Fruit fly (Drosophila melanogaster) whole organism, prepupa: Measurements from ENCODE around the gene Spg7.

ENCODE experiments used
- Blimp-1 ChIP-seq: fragments of 200-800 bp; sonication (Bioruptor generic); optimal IDR thresholded peaks from 3 replicates; lab custom pipeline; 2017; ENCODE audit warnings: missing biosample characterization, missing genetic modification characterization, mild to moderate bottlenecking, moderate library complexity, missing genetic modification reagents
- CG10669 ChIP-seq: fragments of 200-800 bp; sonication (Bioruptor generic); optimal IDR thresholded peaks from 3 replicates; lab custom pipeline; 2018; ENCODE audit warnings: missing biosample characterization, mild to moderate bottlenecking, missing genetic modification characterization, moderate library complexity
- CG11294 ChIP-seq: fragments of 200-800 bp; sonication (Bioruptor generic); IDR thresholded peaks from 2 replicates; pipeline ENCODE4 v1.3.6; 2022; ENCODE audit warnings: missing biosample characterization, missing genetic modification characterization
- CG11762 ChIP-seq: fragments of 200-800 bp; sonication (Bioruptor generic); optimal IDR thresholded peaks from 3 replicates; lab custom pipeline; 2016; ENCODE audit warnings: missing biosample characterization, missing genetic modification characterization; ENCODE audit not compliant: insufficient read depth
- CG11902 ChIP-seq: fragments of 200-800 bp; sonication (Bioruptor generic); optimal IDR thresholded peaks from 3 replicates; lab custom pipeline; 2016; ENCODE audit warnings: missing biosample characterization, missing genetic modification characterization
- CG15336 ChIP-seq: fragments of 200-800 bp; sonication (Bioruptor generic); IDR thresholded peaks from 2 replicates; pipeline ENCODE4 v1.3.6; 2022; ENCODE audit warnings: missing biosample characterization, missing genetic modification characterization
- CG3032 ChIP-seq: fragments of 200-800 bp; optimal IDR thresholded peaks from 2 replicates; lab custom pipeline; 2019; ENCODE audit warnings: missing biosample characterization, mild to moderate bottlenecking, missing genetic modification characterization, moderate library complexity
- CG31627 ChIP-seq: fragments of 200-800 bp; sonication (Bioruptor generic); optimal IDR thresholded peaks from 3 replicates; lab custom pipeline; 2016; ENCODE audit warnings: missing biosample characterization, missing genetic modification characterization
- CG32006 ChIP-seq: fragments of 200-800 bp; sonication (Bioruptor generic); optimal IDR thresholded peaks from 3 replicates; lab custom pipeline; 2017; ENCODE audit warnings: missing biosample characterization, mild to moderate bottlenecking, missing genetic modification characterization
- CG34406 ChIP-seq: fragments of 200-800 bp; sonication (Bioruptor generic); optimal IDR thresholded peaks from 3 replicates; lab custom pipeline; 2016; ENCODE audit warnings: missing biosample characterization, missing genetic modification characterization
- CG3919 ChIP-seq: fragments of 200-800 bp; sonication (Bioruptor generic); optimal IDR thresholded peaks from 3 replicates; lab custom pipeline; 2016; ENCODE audit warnings: missing biosample characterization, missing genetic modification characterization
- CG4318 ChIP-seq: fragments of 200-800 bp; sonication (Bioruptor generic); optimal IDR thresholded peaks from 3 replicates; lab custom pipeline; 2017; ENCODE audit warnings: missing biosample characterization, mild to moderate bottlenecking, missing genetic modification characterization
- CG6163 ChIP-seq: fragments of 200-800 bp; sonication (Bioruptor generic); IDR thresholded peaks from 3 replicates; pipeline ENCODE4 v1.3.6; 2022; ENCODE audit warnings: missing biosample characterization, missing genetic modification characterization
- CG6276 ChIP-seq: fragments of 200-800 bp; sonication (Bioruptor generic); optimal IDR thresholded peaks from 2 replicates; lab custom pipeline; 2017; ENCODE audit warnings: missing biosample characterization, mild to moderate bottlenecking, missing genetic modification characterization
- CG6792 ChIP-seq: fragments of 200-800 bp; sonication (Bioruptor generic); optimal IDR thresholded peaks from 3 replicates; lab custom pipeline; 2016; ENCODE audit warnings: missing biosample characterization, missing genetic modification characterization
- CG6808 ChIP-seq: fragments of 200-800 bp; sonication (Bioruptor generic); optimal IDR thresholded peaks from 3 replicates; lab custom pipeline; 2017; ENCODE audit warnings: missing biosample characterization, missing genetic modification characterization, mild to moderate bottlenecking, moderate library complexity, missing genetic modification reagents
- CG6854 ChIP-seq: fragments of 200-800 bp; sonication (Bioruptor generic); optimal IDR thresholded peaks from 2 replicates; lab custom pipeline; 2017; ENCODE audit warnings: missing biosample characterization, mild to moderate bottlenecking, missing genetic modification characterization
- CG7368 ChIP-seq: fragments of 200-800 bp; sonication (Bioruptor generic); optimal IDR thresholded peaks from 3 replicates; lab custom pipeline; 2016; ENCODE audit warnings: missing biosample characterization, missing genetic modification characterization
- CG8119 ChIP-seq: fragments of 200-800 bp; sonication (Bioruptor generic); IDR thresholded peaks from 3 replicates; pipeline ENCODE4 v1.3.6; 2022; ENCODE audit warnings: missing biosample characterization, missing genetic modification characterization
- CG8319 ChIP-seq: fragments of 200-800 bp; sonication (Bioruptor generic); optimal IDR thresholded peaks from 3 replicates; lab custom pipeline; 2016; ENCODE audit warnings: missing biosample characterization, missing genetic modification characterization
- CG8632 ChIP-seq: fragments of 200-800 bp; sonication (Bioruptor generic); optimal IDR thresholded peaks from 3 replicates; lab custom pipeline; 2016; ENCODE audit warnings: missing biosample characterization, missing genetic modification characterization
- CG9139 ChIP-seq: fragments of 200-800 bp; sonication (Bioruptor generic); optimal IDR thresholded peaks from 3 replicates; lab custom pipeline; 2017; ENCODE audit warnings: missing biosample characterization, mild to moderate bottlenecking, missing genetic modification characterization
- Eip75B ChIP-seq: fragments of 200-800 bp; sonication (Bioruptor generic); optimal IDR thresholded peaks from 3 replicates; lab custom pipeline; 2016; ENCODE audit warnings: missing biosample characterization, missing genetic modification characterization
- Eip93F ChIP-seq: fragments of 200-800 bp; sonication (Bioruptor generic); optimal IDR thresholded peaks from 2 replicates; lab custom pipeline; 2016; ENCODE audit warnings: missing biosample characterization, mild to moderate bottlenecking, missing genetic modification characterization
- Ets21C ChIP-seq: fragments of 200-800 bp; sonication (Bioruptor generic); optimal IDR thresholded peaks from 3 replicates; lab custom pipeline; 2016; ENCODE audit warnings: missing biosample characterization, missing genetic modification characterization
- Gug ChIP-seq: fragments of 200-800 bp; sonication (Bioruptor generic); IDR thresholded peaks from 2 replicates; pipeline ENCODE4 v1.3.6; 2022; ENCODE audit warnings: missing biosample characterization, missing genetic modification characterization
- Hr38 ChIP-seq: sonication (Bioruptor generic); optimal IDR thresholded peaks from 2 replicates; lab custom pipeline; 2016; ENCODE audit warnings: missing biosample characterization, missing genetic modification characterization
- Hr39 ChIP-seq: fragments of 200-800 bp; sonication (Bioruptor generic); optimal IDR thresholded peaks from 2 replicates; lab custom pipeline; 2016; ENCODE audit warnings: missing biosample characterization, missing genetic modification characterization
- Hr4 ChIP-seq: fragments of 200-800 bp; sonication (Bioruptor generic); optimal IDR thresholded peaks from 3 replicates; lab custom pipeline; 2016; ENCODE audit warnings: missing biosample characterization, missing genetic modification characterization
- Met ChIP-seq: fragments of 200-800 bp; sonication (Bioruptor generic); optimal IDR thresholded peaks from 3 replicates; lab custom pipeline; 2016; ENCODE audit warnings: missing biosample characterization, missing genetic modification characterization
- OdsH ChIP-seq: fragments of 200-800 bp; sonication (Bioruptor generic); optimal IDR thresholded peaks from 3 replicates; lab custom pipeline; 2016; ENCODE audit warnings: missing biosample characterization, missing genetic modification characterization
- Smox ChIP-seq: fragments of 200-800 bp; sonication (Bioruptor generic); optimal IDR thresholded peaks from 3 replicates; lab custom pipeline; 2016; ENCODE audit warnings: missing biosample characterization, missing genetic modification characterization
- Sox102F ChIP-seq: fragments of 200-800 bp; sonication (Bioruptor generic); optimal IDR thresholded peaks from 2 replicates; lab custom pipeline; 2016; ENCODE audit warnings: missing biosample characterization, mild to moderate bottlenecking, missing genetic modification characterization
- Sox15 ChIP-seq: fragments of 200-800 bp; sonication (Bioruptor generic); optimal IDR thresholded peaks from 3 replicates; lab custom pipeline; 2016; ENCODE audit warnings: missing biosample characterization, missing genetic modification characterization
- achi ChIP-seq: fragments of 200-800 bp; sonication (Bioruptor generic); optimal IDR thresholded peaks from 3 replicates; lab custom pipeline; 2016; ENCODE audit warnings: missing biosample characterization, missing genetic modification characterization
- cyc ChIP-seq: fragments of 200-800 bp; sonication (Bioruptor generic); optimal IDR thresholded peaks from 3 replicates; lab custom pipeline; 2016; ENCODE audit warnings: missing biosample characterization, missing genetic modification characterization
- dac ChIP-seq: fragments of 200-800 bp; sonication (Bioruptor generic); optimal IDR thresholded peaks from 2 replicates; lab custom pipeline; 2017; ENCODE audit warnings: missing biosample characterization, mild to moderate bottlenecking, missing genetic modification characterization
- dsx ChIP-seq: fragments of 200-800 bp; optimal IDR thresholded peaks from 3 replicates; lab custom pipeline; 2019; ENCODE audit warnings: missing biosample characterization, mild to moderate bottlenecking, missing genetic modification characterization, moderate library complexity; ENCODE audit not compliant: poor library complexity, severe bottlenecking
- eg ChIP-seq: fragments of 200-800 bp; sonication (Bioruptor generic); IDR thresholded peaks from 3 replicates; pipeline ENCODE4 v1.3.6; 2022; ENCODE audit warnings: missing biosample characterization, missing genetic modification characterization
- esn ChIP-seq: fragments of 200-800 bp; sonication (Bioruptor generic); optimal IDR thresholded peaks from 2 replicates; lab custom pipeline; 2016; ENCODE audit warnings: missing biosample characterization, mild to moderate bottlenecking, missing genetic modification characterization, moderate library complexity
- fd59A ChIP-seq: fragments of 200-800 bp; sonication (Bioruptor generic); optimal IDR thresholded peaks from 2 replicates; lab custom pipeline; 2017; ENCODE audit warnings: missing biosample characterization, mild to moderate bottlenecking, missing genetic modification characterization, missing genetic modification reagents
- fd85E ChIP-seq: fragments of 200-800 bp; sonication (Bioruptor generic); optimal IDR thresholded peaks from 3 replicates; lab custom pipeline; 2016; ENCODE audit warnings: missing biosample characterization, missing genetic modification characterization
- lz ChIP-seq: fragments of 200-800 bp; sonication (Bioruptor generic); optimal IDR thresholded peaks from 3 replicates; lab custom pipeline; 2016; ENCODE audit warnings: missing biosample characterization, missing genetic modification characterization
- net ChIP-seq: fragments of 200-800 bp; sonication (Bioruptor generic); optimal IDR thresholded peaks from 3 replicates; lab custom pipeline; 2016; ENCODE audit warnings: missing biosample characterization, missing genetic modification characterization
- pdm3 ChIP-seq: fragments of 200-800 bp; sonication (Bioruptor generic); optimal IDR thresholded peaks from 3 replicates; lab custom pipeline; 2016; ENCODE audit warnings: missing biosample characterization, missing genetic modification characterization
- salr ChIP-seq, 2 experiments: fragments of 200-800 bp; sonication (Bioruptor generic); optimal IDR thresholded peaks; 3 replicates each; lab custom pipeline; 2016 to 2018; ENCODE audit warnings: missing biosample characterization in 2 of 2, missing genetic modification characterization in 2 of 2, mild to moderate bottlenecking in 1 of 2
- spab ChIP-seq: fragments of 200-800 bp; sonication (Bioruptor generic); optimal IDR thresholded peaks from 2 replicates; lab custom pipeline; 2017; ENCODE audit warnings: missing biosample characterization, mild to moderate bottlenecking, missing genetic modification characterization, missing genetic modification reagents
- ss ChIP-seq, 2 experiments: fragments of 200-800 bp; sonication (Bioruptor generic); optimal IDR thresholded peaks; 2 replicates in 1 of 2; 3 replicates in 1 of 2; lab custom pipeline; 2017 to 2018; ENCODE audit warnings: mild to moderate bottlenecking in 2 of 2, missing biosample characterization in 2 of 2, missing genetic modification characterization in 2 of 2, moderate library complexity in 1 of 2
- svp ChIP-seq: fragments of 200-800 bp; sonication (Bioruptor generic); peaks from one replicate; lab custom pipeline; 2016; ENCODE audit warnings: missing biosample characterization, missing genetic modification characterization
- topi ChIP-seq: fragments of 200-800 bp; sonication (Bioruptor generic); optimal IDR thresholded peaks from 3 replicates; lab custom pipeline; 2016; ENCODE audit warnings: missing biosample characterization, missing genetic modification characterization
- vri ChIP-seq: fragments of 200-800 bp; sonication (Bioruptor generic); optimal IDR thresholded peaks from 3 replicates; lab custom pipeline; 2016; ENCODE audit warnings: missing biosample characterization, mild to moderate bottlenecking, missing genetic modification characterization

Spg7 gene

dm6 chrX:2647950-2648613 lies 49.9 kb downstream of the Spg7 start:
- peak; percentile 26 for TF ChIP-seq Eip75B (GFP tag; lab: Kevin White, UChicago)
- TF ChIP-seq Smox (GFP tag; lab: Kevin White, UChicago), result peak; percentile 57
- no peak for TF ChIP-seq CG11762
- TF ChIP-seq CG8319 (GFP tag; lab: Kevin White, UChicago), result peak; percentile 34
- no peak for TF ChIP-seq CG4318
- TF ChIP-seq CG6792 (GFP tag; lab: Kevin White, UChicago), result peak; percentile 16
- no peak for TF ChIP-seq dsx (GFP tag; lab: Kevin White, UChicago)
- TF ChIP-seq lz (GFP tag; lab: Kevin White, UChicago), result peak; percentile 66
- TF ChIP-seq CG6163, result peak; percentile 15
- peak; percentile 0 for TF ChIP-seq CG6854 (GFP tag; lab: Kevin White, UChicago)
- peak; percentile 72 for TF ChIP-seq CG31627 (GFP tag; lab: Kevin White, UChicago)
- no peak for TF ChIP-seq fd85E
- peak; percentile 57 for TF ChIP-seq pdm3 (GFP tag; lab: Kevin White, UChicago)
- peak; percentile 45 for TF ChIP-seq Sox15 (GFP tag; lab: Kevin White, UChicago)
- TF ChIP-seq CG6808 (GFP tag; lab: Kevin White, UChicago), result peak; percentile 16
- TF ChIP-seq CG6276 (GFP tag; lab: Kevin White, UChicago), result peak; percentile 58
- peak; percentile 34 for TF ChIP-seq eg
- TF ChIP-seq spab (GFP tag; lab: Kevin White, UChicago), result no peak
- peak; percentile 73 for TF ChIP-seq Gug (GFP tag; lab: Robert Waterston, UW)
- TF ChIP-seq CG9139 (GFP tag; lab: Kevin White, UChicago), result no peak
- peak; percentile 50 for TF ChIP-seq CG3032 (tag; lab: Kevin White, UChicago)
- peak; percentile 43; the same call in 1 of the 2 replicates for TF ChIP-seq CG11294 (GFP tag; lab: Robert Waterston, UW)
- TF ChIP-seq Hr39, result peak; percentile 81
- peak; percentile 48 for TF ChIP-seq Hr4 (GFP tag; lab: Kevin White, UChicago)
- peak; percentile 66 for TF ChIP-seq Eip93F (GFP tag; lab: Kevin White, UChicago)
- peak; percentile 43 for TF ChIP-seq CG10669 (GFP tag; lab: Kevin White, UChicago)
- TF ChIP-seq CG7368 (GFP tag; lab: Kevin White, UChicago), result peak; percentile 52
- TF ChIP-seq Blimp-1, result peak; percentile 24
- peak; percentile 37 for TF ChIP-seq CG8632 (GFP tag; lab: Kevin White, UChicago)
- peak; percentile 83 for TF ChIP-seq CG15336 (GFP tag; lab: Robert Waterston, UW)
- TF ChIP-seq net, result no peak
- peak; percentile 64 for TF ChIP-seq Ets21C (GFP tag; lab: Kevin White, UChicago)
- peak; percentile 52 for TF ChIP-seq achi (GFP tag; lab: Kevin White, UChicago)
- peak; percentile 60 for TF ChIP-seq OdsH (GFP tag; lab: Kevin White, UChicago)
- no peak for TF ChIP-seq Hr38
- TF ChIP-seq CG8119 (GFP tag; lab: Robert Waterston, UW), result peak; percentile 54
- peak; percentile 61 for TF ChIP-seq svp
- TF ChIP-seq Sox102F (GFP tag; lab: Kevin White, UChicago), result peak; percentile 49
- TF ChIP-seq cyc, result peak; percentile 62
- peak in 1 of 2 experiments; percentile 12 for TF ChIP-seq salr (GFP tag; optimal IDR thresholded peaks at IDR 0.05; lab: Kevin White, UChicago)
- peak; percentile 62 for TF ChIP-seq CG32006 (GFP tag; lab: Kevin White, UChicago)
- TF ChIP-seq CG34406 (GFP tag; lab: Kevin White, UChicago), result peak; percentile 18
- TF ChIP-seq dac (GFP tag; lab: Kevin White, UChicago), result peak; percentile 66
- peak; percentile 15 for TF ChIP-seq esn
- TF ChIP-seq vri (GFP tag; lab: Kevin White, UChicago), result peak; percentile 60
- TF ChIP-seq ss (GFP tag; optimal IDR thresholded peaks at IDR 0.05; lab: Kevin White, UChicago), result peak; percentile 19 to 57
- peak; percentile 37 for TF ChIP-seq CG11902 (GFP tag; lab: Kevin White, UChicago)
- peak; percentile 46 for TF ChIP-seq CG3919 (GFP tag; lab: Kevin White, UChicago)
- TF ChIP-seq fd59A (GFP tag; lab: Kevin White, UChicago), result peak; percentile 30
- TF ChIP-seq topi (GFP tag; lab: Kevin White, UChicago), result peak; percentile 64
- TF ChIP-seq Met, result peak; percentile 71
